Fruit fly (Drosophila melanogaster) whole organism, embryonic: ENCODE measurements around the gene Usp8.

Experiments used
- Atf6 ChIP-seq: fragments of 200-800 bp; sonication (Bioruptor generic); IDR thresholded peaks from 2 replicates; pipeline ENCODE4 v1.3.6; 2022; ENCODE audit warnings: missing biosample characterization, missing genetic modification characterization
- BEAF-32 ChIP-seq: fragments of 200-800 bp; sonication (Bioruptor generic); optimal IDR thresholded peaks from 3 replicates; lab custom pipeline; 2017; ENCODE audit warnings: missing biosample characterization, missing genetic modification characterization, mild to moderate bottlenecking, moderate library complexity, missing genetic modification reagents
- C15 ChIP-seq: fragments of 200-800 bp; sonication (Bioruptor generic); IDR thresholded peaks from 3 replicates; pipeline ENCODE4 v1.3.6; 2022; ENCODE audit warnings: missing biosample characterization, missing genetic modification characterization
- CG10543 ChIP-seq: fragments of 200-800 bp; sonication (Bioruptor generic); optimal IDR thresholded peaks from 3 replicates; lab custom pipeline; 2017; ENCODE audit warnings: missing biosample characterization, mild to moderate bottlenecking, missing genetic modification characterization, moderate library complexity
- CG11456 ChIP-seq: fragments of 200-800 bp; sonication (Bioruptor generic); IDR thresholded peaks from 3 replicates; pipeline ENCODE4 v1.3.6; 2022; ENCODE audit warnings: missing biosample characterization, missing genetic modification characterization
- CG15073 ChIP-seq: fragments of 200-800 bp; sonication (Bioruptor generic); optimal IDR thresholded peaks from 2 replicates; lab custom pipeline; 2016; ENCODE audit warnings: missing biosample characterization, missing genetic modification characterization
- CG15601 ChIP-seq: fragments of 200-800 bp; sonication (Bioruptor generic); optimal IDR thresholded peaks from 3 replicates; lab custom pipeline; 2019; ENCODE audit warnings: missing biosample characterization, mild to moderate bottlenecking, missing genetic modification characterization, moderate library complexity
- CG15696 ChIP-seq: fragments of 200-800 bp; sonication (Bioruptor generic); optimal IDR thresholded peaks from 2 replicates; lab custom pipeline; 2019; ENCODE audit warnings: missing biosample characterization, mild to moderate bottlenecking, missing genetic modification characterization, moderate library complexity
- CG17912 ChIP-seq: fragments of 200-800 bp; sonication (Bioruptor generic); optimal IDR thresholded peaks from 2 replicates; lab custom pipeline; 2018; ENCODE audit warnings: missing biosample characterization, mild to moderate bottlenecking, missing genetic modification characterization
- CG18011 ChIP-seq: fragments of 200-800 bp; sonication (Bioruptor generic); optimal IDR thresholded peaks from 2 replicates; lab custom pipeline; 2017; ENCODE audit warnings: missing biosample characterization, missing genetic modification characterization, mild to moderate bottlenecking, moderate library complexity, missing genotype
- CG2712 ChIP-seq: fragments of 200-800 bp; optimal IDR thresholded peaks from 3 replicates; lab custom pipeline; 2019; ENCODE audit warnings: missing biosample characterization, mild to moderate bottlenecking, missing genetic modification characterization, moderate library complexity
- CG3163 ChIP-seq: fragments of 200-800 bp; sonication (Bioruptor generic); optimal IDR thresholded peaks from 3 replicates; lab custom pipeline; 2016; ENCODE audit warnings: missing biosample characterization, missing genetic modification characterization
- CG3281 ChIP-seq: fragments of 200-800 bp; sonication (Bioruptor generic); optimal IDR thresholded peaks from 3 replicates; lab custom pipeline; 2017; ENCODE audit warnings: missing biosample characterization, mild to moderate bottlenecking, missing genetic modification characterization
- CG34224 ChIP-seq: fragments of 200-800 bp; sonication (Bioruptor generic); IDR thresholded peaks from 3 replicates; pipeline ENCODE4 v1.3.6; 2022; ENCODE audit warnings: missing biosample characterization, missing genetic modification characterization; ENCODE audit not compliant: partially characterized antibody
- CG4617 ChIP-seq: fragments of 200-800 bp; sonication (Bioruptor generic); optimal IDR thresholded peaks from 3 replicates; lab custom pipeline; 2016; ENCODE audit warnings: missing biosample characterization, missing genetic modification characterization, borderline replicate concordance
- CG6254 ChIP-seq: fragments of 200-800 bp; sonication (Bioruptor generic); optimal IDR thresholded peaks from 3 replicates; lab custom pipeline; 2017; ENCODE audit warnings: mild to moderate bottlenecking, missing biosample characterization, missing genetic modification reagents, missing genetic modification characterization
- CG6765 ChIP-seq: fragments of 200-800 bp; sonication (Bioruptor generic); optimal IDR thresholded peaks from 3 replicates; lab custom pipeline; 2017; ENCODE audit warnings: missing biosample characterization, mild to moderate bottlenecking, missing genetic modification characterization
- CG7357 ChIP-seq: fragments of 200-800 bp; sonication (Bioruptor generic); IDR thresholded peaks from 3 replicates; pipeline ENCODE4 v1.3.6; 2022; ENCODE audit warnings: missing biosample characterization, missing genetic modification characterization
- CG9727 ChIP-seq: fragments of 200-800 bp; sonication (Bioruptor generic); optimal IDR thresholded peaks from 3 replicates; lab custom pipeline; 2017; ENCODE audit warnings: missing biosample characterization, mild to moderate bottlenecking, missing genetic modification characterization
- CG9797 ChIP-seq: fragments of 200-800 bp; sonication (Bioruptor generic); optimal IDR thresholded peaks from 3 replicates; lab custom pipeline; 2018; ENCODE audit warnings: missing biosample characterization, mild to moderate bottlenecking, missing genetic modification characterization
- CG9932 ChIP-seq: fragments of 200-800 bp; sonication (Bioruptor generic); IDR thresholded peaks from 2 replicates; pipeline ENCODE4 v1.3.6; 2022; ENCODE audit warnings: missing biosample characterization, missing genetic modification characterization
- CoRest ChIP-seq: fragments of 200-800 bp; sonication (Bioruptor generic); optimal IDR thresholded peaks from 3 replicates; lab custom pipeline; 2018; ENCODE audit warnings: missing biosample characterization, mild to moderate bottlenecking, missing genetic modification characterization, moderate library complexity
- Dek ChIP-seq: fragments of 200-800 bp; sonication (Bioruptor generic); optimal IDR thresholded peaks from 3 replicates; lab custom pipeline; 2019; ENCODE audit warnings: missing biosample characterization, mild to moderate bottlenecking, missing genetic modification characterization, moderate library complexity
- Ets65A ChIP-seq: fragments of 200-800 bp; sonication (Bioruptor generic); peaks from one replicate; lab custom pipeline; 2016; ENCODE audit warnings: missing biosample characterization, missing genetic modification characterization
- H2.0 ChIP-seq: fragments of 200-800 bp; sonication (Bioruptor generic); IDR thresholded peaks from 2 replicates; pipeline ENCODE4 v1.3.6; 2022; ENCODE audit warnings: missing biosample characterization, missing genetic modification characterization
- HHEX ChIP-seq: fragments of 200-800 bp; sonication (Bioruptor generic); optimal IDR thresholded peaks from 3 replicates; lab custom pipeline; 2017; ENCODE audit warnings: missing biosample characterization, mild to moderate bottlenecking, missing genetic modification characterization, missing genetic modification reagents
- Hand ChIP-seq: fragments of 200-800 bp; sonication (Bioruptor generic); optimal IDR thresholded peaks from 2 replicates; lab custom pipeline; 2017; ENCODE audit warnings: mild to moderate bottlenecking, missing biosample characterization, missing genetic modification reagents, missing genetic modification characterization
- Hmr ChIP-seq: fragments of 200-800 bp; sonication (Bioruptor generic); optimal IDR thresholded peaks from 3 replicates; lab custom pipeline; 2017; ENCODE audit warnings: mild to moderate bottlenecking, missing biosample characterization, missing genetic modification reagents, missing genetic modification characterization
- Lim3 ChIP-seq: fragments of 200-800 bp; sonication (Bioruptor generic); IDR thresholded peaks from 2 replicates; pipeline ENCODE4 v1.3.6; 2022; ENCODE audit warnings: missing biosample characterization, missing genetic modification characterization
- NFAT ChIP-seq: fragments of 200-800 bp; sonication (Bioruptor generic); IDR thresholded peaks from 2 replicates; pipeline ENCODE4 v1.3.6; 2022; ENCODE audit warnings: missing biosample characterization, missing genetic modification characterization
- Stat92E ChIP-seq, 3 experiments: fragments of >200 bp in 2 of 3; fragments of 200-800 bp in 1 of 3; sonication (Bioruptor generic) in 1 of 3; optimal IDR thresholded peaks; 2 replicates each; lab custom pipeline; 2017 to 2019; ENCODE audit warnings: missing biosample characterization in 3 of 3, missing genetic modification characterization in 3 of 3, mild to moderate bottlenecking in 1 of 3, moderate library complexity in 1 of 3
- TFAM ChIP-seq: fragments of 200-800 bp; sonication (Bioruptor generic); optimal IDR thresholded peaks from 2 replicates; lab custom pipeline; 2017; ENCODE audit warnings: missing biosample characterization, missing genetic modification characterization, inconsistent platforms
- chinmo ChIP-seq: fragments of 200-800 bp; sonication (Bioruptor generic); IDR thresholded peaks from 4 replicates; pipeline ENCODE4 v1.3.6; 2022; ENCODE audit warnings: missing biosample characterization, missing genetic modification characterization; ENCODE audit not compliant: partially characterized antibody
- ci ChIP-seq: fragments of 200-800 bp; sonication (Bioruptor generic); IDR thresholded peaks from 3 replicates; pipeline ENCODE4 v1.3.6; 2022; ENCODE audit warnings: missing biosample characterization, missing genetic modification characterization
- dmrt11E ChIP-seq: fragments of 200-800 bp; sonication (Bioruptor generic); optimal IDR thresholded peaks from 3 replicates; lab custom pipeline; 2018; ENCODE audit warnings: missing biosample characterization, mild to moderate bottlenecking, missing genetic modification characterization, moderate library complexity
- eyg ChIP-seq: fragments of 200-800 bp; sonication (Bioruptor generic); optimal IDR thresholded peaks from 3 replicates; lab custom pipeline; 2016; ENCODE audit warnings: missing biosample characterization, missing genetic modification characterization
- fd96Cb ChIP-seq: fragments of 200-800 bp; sonication (Bioruptor generic); optimal IDR thresholded peaks from 2 replicates; lab custom pipeline; 2018; ENCODE audit warnings: missing biosample characterization, mild to moderate bottlenecking, missing genetic modification characterization, moderate library complexity
- ftz-f1 ChIP-seq: fragments of 200-800 bp; sonication (Bioruptor generic); optimal IDR thresholded peaks from 2 replicates; lab custom pipeline; 2016; ENCODE audit warnings: missing biosample characterization, missing genetic modification characterization
- nerfin-1 ChIP-seq: fragments of 200-800 bp; sonication (Bioruptor generic); optimal IDR thresholded peaks from 3 replicates; lab custom pipeline; 2019; ENCODE audit warnings: missing biosample characterization, mild to moderate bottlenecking, missing genetic modification characterization, moderate library complexity
- pb ChIP-seq: fragments of 200-800 bp; sonication (Bioruptor generic); optimal IDR thresholded peaks from 3 replicates; lab custom pipeline; 2016; ENCODE audit warnings: missing biosample characterization, missing genetic modification characterization
- phol ChIP-seq: fragments of 200-800 bp; sonication (Bioruptor generic); optimal IDR thresholded peaks from 3 replicates; lab custom pipeline; 2018; ENCODE audit warnings: missing biosample characterization, mild to moderate bottlenecking, missing genetic modification characterization, moderate library complexity
- pzg ChIP-seq: fragments of 200-800 bp; sonication (Bioruptor generic); optimal IDR thresholded peaks from 3 replicates; lab custom pipeline; 2018; ENCODE audit warnings: missing biosample characterization, mild to moderate bottlenecking, missing genetic modification characterization, moderate library complexity
- row ChIP-seq: fragments of 200-800 bp; sonication (Bioruptor generic); IDR thresholded peaks from 3 replicates; pipeline ENCODE4 v1.3.6; 2022; ENCODE audit warnings: missing biosample characterization, missing genetic modification characterization
- sens-2 ChIP-seq: fragments of 200-800 bp; sonication (Bioruptor generic); IDR thresholded peaks from 2 replicates; pipeline ENCODE4 v1.3.6; 2022; ENCODE audit warnings: missing biosample characterization, missing genetic modification characterization
- sima ChIP-seq: fragments of 200-800 bp; sonication (Bioruptor generic); optimal IDR thresholded peaks from 2 replicates; lab custom pipeline; 2016; ENCODE audit warnings: missing biosample characterization, missing genetic modification characterization
- slbo ChIP-seq: fragments of 200-800 bp; sonication (Bioruptor generic); IDR thresholded peaks from 2 replicates; pipeline ENCODE4 v1.3.6; 2022; ENCODE audit warnings: missing biosample characterization, missing genetic modification characterization
- trh ChIP-seq: fragments of 200-800 bp; sonication (Bioruptor generic); optimal IDR thresholded peaks from 2 replicates; lab custom pipeline; 2016; ENCODE audit warnings: missing biosample characterization, missing genetic modification characterization
- unc-4 ChIP-seq: fragments of 200-800 bp; sonication (Bioruptor generic); IDR thresholded peaks from 2 replicates; pipeline ENCODE4 v1.3.6; 2022; ENCODE audit warnings: missing biosample characterization, missing genetic modification characterization; ENCODE audit not compliant: partially characterized antibody
- z ChIP-seq: fragments of 200-800 bp; sonication (Bioruptor generic); IDR thresholded peaks from 3 replicates; pipeline ENCODE4 v1.3.6; 2022; ENCODE audit warnings: missing biosample characterization, missing genetic modification characterization

Usp8 gene

DNA sequence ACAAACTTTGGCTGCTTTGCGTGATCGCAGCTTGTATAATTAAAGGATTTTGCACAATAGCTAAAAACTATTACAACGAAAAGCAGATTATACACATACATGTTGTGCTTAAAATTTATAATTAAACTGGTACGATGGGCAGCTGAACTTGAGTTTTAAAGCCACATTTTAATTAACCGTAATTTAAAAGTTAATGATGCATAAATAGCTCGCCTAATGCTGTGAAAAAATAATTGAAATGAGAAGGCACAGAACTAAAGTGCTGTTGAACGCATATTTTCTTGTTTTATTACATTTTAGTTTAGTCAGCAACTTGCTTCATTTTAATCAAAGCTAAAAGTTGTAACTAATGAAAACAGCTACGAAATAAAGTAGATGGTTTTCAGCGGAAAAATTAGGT is 4.4 kb upstream of the Usp8 start, which contains the start of gene Obp93a:
TSS of gene Obp93a (minus strand) at position 101 of the 400 bp plus-strand sequence.
- no peak for TF ChIP-seq pb (GFP tag; lab: Kevin White, UChicago)
- TF ChIP-seq sima (GFP tag; lab: Kevin White, UChicago), result no peak
- TF ChIP-seq CG6765 (GFP tag; lab: Kevin White, UChicago), result no peak
- no peak for TF ChIP-seq Ets65A (GFP tag; lab: Kevin White, UChicago)
- TF ChIP-seq nerfin-1 (tag; lab: Kevin White, UChicago), result no peak
- TF ChIP-seq CG10543 (GFP tag; lab: Kevin White, UChicago), result no peak
- TF ChIP-seq Atf6 (GFP tag; lab: Robert Waterston, UW), result no peak
- no peak for TF ChIP-seq H2.0 (GFP tag; lab: Robert Waterston, UW)
- TF ChIP-seq ci (GFP tag; lab: Robert Waterston, UW), result no peak
- no peak for TF ChIP-seq fd96Cb (tag; lab: Kevin White, UChicago)
- TF ChIP-seq sens-2 (GFP tag; lab: Robert Waterston, UW), result no peak

DNA sequence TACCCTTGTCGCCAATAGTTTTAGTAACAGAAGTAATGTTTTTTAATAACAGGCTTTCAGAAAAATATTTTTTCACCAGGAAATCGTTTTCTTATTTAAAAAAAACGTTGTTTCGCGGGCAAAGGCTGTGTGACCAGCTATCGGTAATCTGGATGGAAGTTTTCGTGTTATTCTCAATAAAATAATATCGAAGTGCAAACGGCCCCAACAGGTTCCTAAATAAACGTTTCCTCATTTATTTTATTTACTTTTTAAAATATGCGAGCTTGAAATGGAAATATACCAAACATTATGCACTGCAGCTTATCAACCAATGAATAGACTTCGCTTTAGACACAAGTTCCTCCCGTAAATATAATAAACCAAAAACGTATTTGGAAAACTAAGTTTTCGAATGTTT is 4.0 kb upstream of the Usp8 start, which contains the start of gene Ice2:
TSS of gene Ice2 (plus strand) at position 167 of the 400 bp plus-strand sequence.
- peak; percentile 16 for TF ChIP-seq CoRest (tag; lab: Kevin White, UChicago)
- peak; percentile 56 for TF ChIP-seq CG4617 (GFP tag; lab: Kevin White, UChicago)
- TF ChIP-seq chinmo, result no peak
- TF ChIP-seq CG18011 (GFP tag; lab: Kevin White, UChicago), result no peak
- TF ChIP-seq Dek, result no peak
- TF ChIP-seq CG9727 (GFP tag; lab: Kevin White, UChicago), result no peak
- no peak for TF ChIP-seq Hmr (GFP tag; lab: Kevin White, UChicago)
- no peak for TF ChIP-seq Stat92E (GFP tag; optimal IDR thresholded peaks at IDR 0.05; lab: Kevin White, UChicago)
- no peak for TF ChIP-seq Lim3 (GFP tag; lab: Robert Waterston, UW)
- TF ChIP-seq BEAF-32, result peak; percentile 53
- 0 out of 2 replicates have a peak, but pooled peaks have one; percentile 34 for TF ChIP-seq slbo (GFP tag; lab: Robert Waterston, UW)
- peak; percentile 7 for TF ChIP-seq CG15696 (tag; lab: Kevin White, UChicago)
- no peak for TF ChIP-seq TFAM (GFP tag; lab: Kevin White, UChicago)
- TF ChIP-seq CG15601, result peak; percentile 42
- no peak for TF ChIP-seq CG7357
- no peak for TF ChIP-seq C15
- peak; percentile 63 for TF ChIP-seq CG9797 (GFP tag; lab: Kevin White, UChicago)
- TF ChIP-seq CG34224 (GFP tag; lab: Robert Waterston, UW), result no peak
- no peak for TF ChIP-seq CG3163 (GFP tag; lab: Kevin White, UChicago)
- TF ChIP-seq unc-4 (GFP tag; lab: Robert Waterston, UW), result peak; percentile 53; the same call in 1 of the 2 replicates
- no peak for TF ChIP-seq CG3281
- peak; percentile 41 for TF ChIP-seq phol (tag; lab: Kevin White, UChicago)
- TF ChIP-seq ftz-f1 (GFP tag; lab: Kevin White, UChicago), result no peak
- TF ChIP-seq CG11456 (GFP tag; lab: Robert Waterston, UW), result no peak
- no peak for TF ChIP-seq NFAT (GFP tag; lab: Robert Waterston, UW)
- no peak for TF ChIP-seq CG6254
- no peak for TF ChIP-seq CG17912
- peak; percentile 61 for TF ChIP-seq pzg (GFP tag; lab: Kevin White, UChicago)
- peak; percentile 34; the same call in 1 of the 3 replicates for TF ChIP-seq row
- TF ChIP-seq eyg (GFP tag; lab: Kevin White, UChicago), result no peak
- TF ChIP-seq Hand (GFP tag; lab: Kevin White, UChicago), result no peak
- TF ChIP-seq CG15073 (GFP tag; lab: Kevin White, UChicago), result no peak
- TF ChIP-seq CG2712 (tag; lab: Kevin White, UChicago), result peak; percentile 44
- no peak for TF ChIP-seq HHEX (GFP tag; lab: Kevin White, UChicago)
- TF ChIP-seq z (GFP tag; lab: Robert Waterston, UW), result no peak
- TF ChIP-seq CG9932 (GFP tag; lab: Robert Waterston, UW), result no peak
- no peak for TF ChIP-seq trh (GFP tag; lab: Kevin White, UChicago)
- TF ChIP-seq dmrt11E (tag; lab: Kevin White, UChicago), result no peak
